Fruit fly (Drosophila melanogaster): ENCODE measurements around the gene msd5.

msd5 gene

DNA sequence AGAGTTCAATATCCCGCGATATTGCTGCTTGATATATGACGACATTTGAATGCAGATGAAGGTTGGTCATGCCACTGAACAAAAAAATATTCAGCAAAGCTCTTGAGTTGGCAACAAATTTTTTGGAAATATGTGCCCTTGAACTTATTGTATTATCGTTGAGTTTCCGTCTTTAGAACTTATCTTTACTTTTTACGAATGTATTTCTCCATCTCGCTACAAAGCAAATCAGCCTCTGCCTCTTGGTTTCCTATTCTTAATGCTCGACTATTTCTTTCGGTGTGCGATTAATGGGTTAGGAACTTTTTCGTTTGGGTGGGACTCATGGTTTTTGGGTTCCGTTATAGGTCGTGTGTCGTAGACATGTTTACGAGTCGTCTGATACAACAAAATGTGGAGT lies 9.8 kb downstream of the msd5 start (continued):
- peak; percentile 54 for TF ChIP-seq CG3163 (GFP tag; optimal IDR thresholded peaks at IDR 0.05)
- peak in 1 of 2 experiments; percentile 85 for TF ChIP-seq Hr78 (GFP tag; optimal IDR thresholded peaks at IDR 0.05)
- TF ChIP-seq tin (GFP tag; optimal IDR thresholded peaks at IDR 0.05): peak; percentile 68
- peak; percentile 80 for TF ChIP-seq Spps (tag; optimal IDR thresholded peaks at IDR 0.05)
- no peak for TF ChIP-seq CG2889 (GFP tag; IDR thresholded peaks at IDR 0.05)
- peak; percentile 43 for TF ChIP-seq CG11398 (GFP tag; optimal IDR thresholded peaks at IDR 0.05)
- TF ChIP-seq emc (GFP tag; optimal IDR thresholded peaks at IDR 0.05): no peak
- TF ChIP-seq ttk (GFP tag; IDR thresholded peaks at IDR 0.05): peak; percentile 32; the same call in 1 of the 2 replicates
- TF ChIP-seq CG1529 (GFP tag; optimal IDR thresholded peaks at IDR 0.05): peak; percentile 74
- TF ChIP-seq CG16779 (GFP tag; IDR thresholded peaks at IDR 0.05): no peak
- TF ChIP-seq CG6654 (GFP tag; optimal IDR thresholded peaks at IDR 0.05): peak; percentile 37
- no peak for TF ChIP-seq br (optimal IDR thresholded peaks at IDR 0.05)
- peak; percentile 43; the same call in 1 of the 2 replicates for TF ChIP-seq CG5953 (GFP tag; IDR thresholded peaks at IDR 0.05)
- TF ChIP-seq NfI (GFP tag; optimal IDR thresholded peaks at IDR 0.05): peak; percentile 68
- peak; percentile 78 for TF ChIP-seq CG8924 (tag; optimal IDR thresholded peaks at IDR 0.05)
- peak; percentile 42 for TF ChIP-seq ERR (GFP tag; optimal IDR thresholded peaks at IDR 0.05)
- TF ChIP-seq CG12104 (GFP tag; optimal IDR thresholded peaks at IDR 0.05): peak; percentile 9
- no peak for TF ChIP-seq nom (GFP tag; optimal IDR thresholded peaks at IDR 0.05)
- peak; percentile 23; the same call in 1 of the 3 replicates for TF ChIP-seq CG34422 (GFP tag; IDR thresholded peaks at IDR 0.05)
- peak; percentile 58 for TF ChIP-seq CG9609 (GFP tag; optimal IDR thresholded peaks at IDR 0.05)
- TF ChIP-seq cas (GFP tag; IDR thresholded peaks at IDR 0.05): no peak
- TF ChIP-seq bcd (GFP tag; optimal IDR thresholded peaks at IDR 0.05): peak; percentile 56
- peak; percentile 66 for TF ChIP-seq Side (GFP tag; optimal IDR thresholded peaks at IDR 0.05)
- peak; percentile 75 for TF ChIP-seq gsb-n (tag; optimal IDR thresholded peaks at IDR 0.05)
- peak; percentile 69 for TF ChIP-seq Six4 (GFP tag; optimal IDR thresholded peaks at IDR 0.05)
- no peak for TF ChIP-seq unc-4 (GFP tag; IDR thresholded peaks at IDR 0.05; ENCODE audit: partially characterized antibody)
- peak; percentile 38 for TF ChIP-seq Sry-β (GFP tag; optimal IDR thresholded peaks at IDR 0.05)
- no peak for TF ChIP-seq dati (GFP tag; IDR thresholded peaks at IDR 0.05)
- TF ChIP-seq nerfin-1 (tag; optimal IDR thresholded peaks at IDR 0.05): peak; percentile 58
- TF ChIP-seq Hr51 (GFP tag; optimal IDR thresholded peaks at IDR 0.05): peak in 1 of 2 experiments; percentile 59
- TF ChIP-seq CG3995 (GFP tag; optimal IDR thresholded peaks at IDR 0.05): no peak
- no peak for TF ChIP-seq vfl (GFP tag; optimal IDR thresholded peaks at IDR 0.05)
- TF ChIP-seq CG32772 (GFP tag; IDR thresholded peaks at IDR 0.05): peak; percentile 69
- no peak for TF ChIP-seq Fer1 (GFP tag; optimal IDR thresholded peaks at IDR 0.05)
- TF ChIP-seq CG5180 (GFP tag; optimal IDR thresholded peaks at IDR 0.05): no peak
- TF ChIP-seq CG18262 (tag; optimal IDR thresholded peaks at IDR 0.05): peak; percentile 85
- peak; percentile 22 for TF ChIP-seq ems (GFP tag; optimal IDR thresholded peaks at IDR 0.05)
- TF ChIP-seq sens (GFP tag): peak; percentile 96
- TF ChIP-seq Sry-δ (GFP tag; optimal IDR thresholded peaks at IDR 0.05): peak; percentile 29
- TF ChIP-seq Fer3 (tag; optimal IDR thresholded peaks at IDR 0.05): peak; percentile 40
- TF ChIP-seq CG7786 (GFP tag; optimal IDR thresholded peaks at IDR 0.05): peak; percentile 62
- TF ChIP-seq org-1 (GFP tag; optimal IDR thresholded peaks at IDR 0.05): peak; percentile 37
- TF ChIP-seq Med (GFP tag): peak; percentile 81
- TF ChIP-seq aop (GFP tag; IDR thresholded peaks at IDR 0.05): no peak
- peak; percentile 57 for TF ChIP-seq CG7556 (GFP tag; optimal IDR thresholded peaks at IDR 0.05)
- no peak for TF ChIP-seq CG16813 (GFP tag; IDR thresholded peaks at IDR 0.05; ENCODE audit: partially characterized antibody)
- TF ChIP-seq ATbp (GFP tag; optimal IDR thresholded peaks at IDR 0.05): peak; percentile 49
- TF ChIP-seq MTF-1 (GFP tag; optimal IDR thresholded peaks at IDR 0.05; ENCODE audit: borderline replicate concordance): peak; percentile 35
- peak; percentile 68 for TF ChIP-seq CG30431 (GFP tag; optimal IDR thresholded peaks at IDR 0.05)
- TF ChIP-seq Jarid2 (GFP tag; optimal IDR thresholded peaks at IDR 0.05): peak; percentile 9
- TF ChIP-seq pum (GFP tag; optimal IDR thresholded peaks at IDR 0.05): peak; percentile 71

Data from whole organism, embryonic.